Fruit fly (Drosophila melanogaster) whole organism, wandering third instar larva: ENCODE results near the gene Arr2.

Source experiments
- CG32264 ChIP-seq: fragments of 200-800 bp; sonication (Bioruptor generic); optimal IDR thresholded peaks from 2 replicates; lab custom pipeline; 2016; ENCODE audit warnings: missing biosample characterization, missing genetic modification characterization
- Dfd ChIP-seq: fragments of >200 bp; optimal IDR thresholded peaks from 2 replicates; lab custom pipeline; 2017; ENCODE audit warnings: missing biosample characterization, missing genetic modification characterization
- dsf ChIP-seq: sonication (Bioruptor generic); optimal IDR thresholded peaks from 2 replicates; lab custom pipeline; 2016; ENCODE audit warnings: missing biosample characterization, missing genetic modification characterization, borderline replicate concordance
- h ChIP-seq: fragments of 200-800 bp; sonication (Bioruptor generic); optimal IDR thresholded peaks from 3 replicates; lab custom pipeline; 2016; ENCODE audit warnings: missing biosample characterization, mild to moderate bottlenecking, missing genetic modification characterization
- lola ChIP-seq: fragments of >200 bp; optimal IDR thresholded peaks from 2 replicates; lab custom pipeline; 2017; ENCODE audit warnings: missing biosample characterization, missing genetic modification characterization
- pan ChIP-seq: fragments of >200 bp; optimal IDR thresholded peaks from 2 replicates; lab custom pipeline; 2017
- psq ChIP-seq: fragments of 200-800 bp; sonication (Bioruptor generic); optimal IDR thresholded peaks from 3 replicates; lab custom pipeline; 2017; ENCODE audit warnings: missing biosample characterization, mild to moderate bottlenecking, missing genetic modification characterization, moderate library complexity

DNA sequence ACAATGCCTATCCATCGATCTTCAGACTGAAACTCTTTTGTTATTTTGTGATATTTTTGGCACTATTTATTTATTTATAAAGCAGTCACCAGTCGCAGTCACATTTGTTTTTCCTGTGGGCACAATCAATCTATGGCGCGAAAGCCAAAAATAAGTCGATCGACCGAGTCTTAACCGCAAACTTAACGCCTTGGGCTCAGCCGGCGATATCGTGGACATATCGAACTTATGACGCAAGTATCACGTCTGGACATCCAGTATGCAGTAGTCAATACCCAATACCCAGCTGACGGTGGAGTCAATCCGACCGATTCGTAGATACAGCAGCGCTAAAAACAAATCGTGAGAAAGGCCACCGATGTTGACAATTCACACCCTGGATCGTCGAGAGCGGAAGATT is 41.9 kb upstream of the Arr2 start:
- TF ChIP-seq CG32264 (no peak), Dfd (no peak), psq (GFP tag; lab: Kevin White, UChicago) (no peak), h (GFP tag; lab: Kevin White, UChicago) (no peak), dsf (no peak), pan (lab: Kevin White, UChicago) (no peak), lola (no peak)
